Worm (Caenorhabditis elegans): ENCODE measurements around the gene csb-1.

Gene csb-1

DNA sequence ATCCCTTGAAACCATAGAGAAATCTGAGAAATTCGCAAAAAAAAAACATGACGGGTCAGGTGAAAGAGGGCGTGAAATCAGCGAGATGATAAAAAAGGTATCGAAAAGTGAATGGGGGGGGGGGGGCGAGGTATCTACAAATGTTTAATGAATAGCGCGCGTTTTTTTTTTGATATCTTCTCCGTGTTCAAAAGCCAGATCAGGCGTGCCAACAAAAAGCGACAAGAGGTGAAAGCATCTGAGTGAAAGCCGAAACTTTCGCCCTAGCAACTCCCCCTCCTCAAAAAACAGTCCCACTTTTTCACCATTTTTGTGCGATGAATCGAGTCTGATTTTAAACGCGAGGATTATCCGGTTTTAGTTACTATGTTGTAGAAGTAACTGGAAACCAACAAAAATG, 22.3 kb upstream of the csb-1 start:
- TF ChIP-seq nhr-77 (tag; optimal IDR thresholded peaks at IDR 0.05), result no peak
- TF ChIP-seq crh-2 (tag; optimal IDR thresholded peaks at IDR 0.05), result no peak
- no peak for TF ChIP-seq lin-11 (tag; optimal IDR thresholded peaks at IDR 0.05)
- no peak for TF ChIP-seq nhr-6 (tag; optimal IDR thresholded peaks at IDR 0.05)
- peak; percentile 91 for TF ChIP-seq blmp-1 (tag; optimal IDR thresholded peaks at IDR 0.05; ENCODE audit: insufficient read depth)

DNA sequence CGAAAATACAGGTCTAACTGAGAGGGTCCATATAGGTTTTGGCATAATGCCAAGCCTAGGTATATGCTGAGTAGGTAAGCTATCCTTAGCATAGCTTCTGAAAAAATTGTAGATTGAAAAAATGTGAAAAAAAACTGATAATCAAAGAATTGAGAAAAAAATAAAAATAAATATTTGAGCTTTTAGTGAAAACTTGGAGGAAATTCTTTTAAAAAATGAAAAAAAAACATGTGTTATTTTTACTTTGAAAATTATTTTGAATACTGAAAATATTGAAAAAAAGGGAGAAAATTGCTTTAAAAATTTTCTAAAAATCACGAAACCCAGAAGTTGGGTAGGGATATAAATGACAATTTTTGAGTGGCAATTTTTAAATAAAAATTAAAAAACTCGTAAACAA, 21.8 kb upstream of the csb-1 start, which contains the start of gene F53H4.3:
TSS of gene F53H4.3 (minus strand) at position 101 of the 400 bp plus-strand sequence.
- TF ChIP-seq lin-11 (tag; optimal IDR thresholded peaks at IDR 0.05) (no peak), unc-62 (GFP tag; optimal IDR thresholded peaks at IDR 0.05) (no peak), gmeb-1 (tag; optimal IDR thresholded peaks at IDR 0.05) (no peak), nhr-23 (tag; optimal IDR thresholded peaks at IDR 0.05) (no peak), lsy-2 (tag; optimal IDR thresholded peaks at IDR 0.05) (no peak), unc-55 (GFP tag; optimal IDR thresholded peaks at IDR 0.05) (no peak), dmd-4 (tag; optimal IDR thresholded peaks at IDR 0.05) (no peak), sma-9 (GFP tag; optimal IDR thresholded peaks at IDR 0.05) (no peak), sma-9 (tag; optimal IDR thresholded peaks at IDR 0.05) (no peak), nhr-10 (tag; optimal IDR thresholded peaks at IDR 0.05) (no peak), lin-13 (GFP tag; optimal IDR thresholded peaks at IDR 0.05) (no peak), nhr-237 (tag; optimal IDR thresholded peaks at IDR 0.05) (no peak), mbf-1 (tag; optimal IDR thresholded peaks at IDR 0.05) (no peak), F13H6.1 (tag; optimal IDR thresholded peaks at IDR 0.05) (no peak), mab-5 (tag; optimal IDR thresholded peaks at IDR 0.05) (no peak), sma-3 (GFP tag; optimal IDR thresholded peaks at IDR 0.05) (no peak), nhr-11 (tag; optimal IDR thresholded peaks at IDR 0.05) (no peak)

DNA sequence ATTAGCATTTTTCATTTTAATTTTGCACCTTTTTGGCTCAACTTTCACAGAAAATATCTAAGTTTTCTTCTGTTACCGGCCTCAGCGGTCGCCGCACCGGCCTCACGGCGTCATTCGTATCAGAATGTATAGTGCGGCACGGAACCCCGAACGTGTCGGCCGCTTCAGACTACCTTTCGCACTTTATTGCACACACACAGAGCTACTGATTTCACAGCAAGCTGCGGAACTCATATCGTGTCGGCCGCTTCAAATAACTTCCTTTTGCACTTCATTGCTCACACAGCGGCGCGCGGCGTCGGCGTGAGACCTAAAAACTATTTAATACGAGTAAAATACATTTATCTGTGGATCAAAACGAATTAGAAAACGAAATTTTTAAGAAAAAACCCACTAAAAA, 18.8 kb upstream of the csb-1 start:
- TF ChIP-seq crh-2 (tag; optimal IDR thresholded peaks at IDR 0.05) (no peak), snpc-4 (tag; optimal IDR thresholded peaks at IDR 0.05) (peak; percentile 4)

DNA sequence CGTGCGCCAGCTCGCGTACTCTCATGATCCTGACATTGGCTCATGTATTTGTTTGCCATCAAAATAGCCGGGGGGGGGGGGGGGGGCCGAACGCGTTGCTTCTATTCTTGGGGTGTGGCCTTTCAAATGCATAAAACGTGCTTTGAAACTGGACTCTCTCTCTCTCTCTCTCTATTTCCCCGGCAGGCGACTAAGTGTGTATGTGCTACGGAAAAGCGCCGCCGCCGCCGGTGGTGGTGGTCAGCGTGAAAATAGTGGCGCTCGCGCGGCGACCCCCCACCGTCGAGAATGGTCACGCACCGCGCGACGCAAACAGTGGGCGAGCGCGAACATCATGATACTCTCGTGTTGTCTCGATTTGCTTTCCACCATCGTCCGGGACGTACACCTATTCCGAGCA, 15.3 kb upstream of the csb-1 start:
- no peak for TF ChIP-seq ama-1 (optimal IDR thresholded peaks at IDR 0.05)
- TF ChIP-seq unc-62 (GFP tag; optimal IDR thresholded peaks at IDR 0.05), result no peak
- TF ChIP-seq gmeb-1 (tag; optimal IDR thresholded peaks at IDR 0.05), result no peak
- TF ChIP-seq elt-1 (tag; optimal IDR thresholded peaks at IDR 0.05), result no peak
- TF ChIP-seq nhr-21 (tag; optimal IDR thresholded peaks at IDR 0.05), result no peak
- no peak for TF ChIP-seq lin-11 (tag; optimal IDR thresholded peaks at IDR 0.05)
- no peak for TF ChIP-seq ceh-16 (tag; optimal IDR thresholded peaks at IDR 0.05)

DNA sequence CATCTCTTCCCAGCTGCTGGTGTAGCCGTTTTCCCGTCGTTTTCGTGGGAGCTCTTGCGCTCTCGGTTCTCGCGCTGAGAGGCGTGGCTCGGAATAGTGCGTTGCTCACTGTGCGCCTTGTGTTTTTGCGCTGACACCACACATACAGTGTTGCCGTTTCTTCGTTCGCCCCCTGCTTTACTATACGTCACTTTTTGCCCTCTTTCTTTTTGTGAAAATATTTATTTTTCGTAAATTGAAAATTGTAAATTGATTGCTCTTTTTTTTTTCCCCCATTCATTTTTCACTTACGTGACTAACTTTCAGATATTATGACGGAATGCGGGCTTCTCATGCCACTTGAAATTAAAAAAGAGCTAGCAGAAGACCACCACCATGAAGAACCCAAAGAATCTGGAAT, 13.1 kb upstream of the csb-1 start, which contains the start of gene gmeb-2:
TSS of gene gmeb-2 (plus strand) at position 301 of the 400 bp plus-strand sequence.
- TF ChIP-seq sma-9 (GFP tag; optimal IDR thresholded peaks at IDR 0.05) (peak; percentile 2), sma-9 (tag; optimal IDR thresholded peaks at IDR 0.05) (no peak), nhr-21 (tag; optimal IDR thresholded peaks at IDR 0.05) (no peak), F13H6.1 (tag; optimal IDR thresholded peaks at IDR 0.05) (peak; percentile 26), nhr-129 (tag; optimal IDR thresholded peaks at IDR 0.05) (no peak), sma-3 (GFP tag; optimal IDR thresholded peaks at IDR 0.05) (no peak), elt-3 (tag; optimal IDR thresholded peaks at IDR 0.05) (no peak), ztf-1 (GFP tag; conservative IDR thresholded peaks at IDR 0.05) (no peak)

DNA sequence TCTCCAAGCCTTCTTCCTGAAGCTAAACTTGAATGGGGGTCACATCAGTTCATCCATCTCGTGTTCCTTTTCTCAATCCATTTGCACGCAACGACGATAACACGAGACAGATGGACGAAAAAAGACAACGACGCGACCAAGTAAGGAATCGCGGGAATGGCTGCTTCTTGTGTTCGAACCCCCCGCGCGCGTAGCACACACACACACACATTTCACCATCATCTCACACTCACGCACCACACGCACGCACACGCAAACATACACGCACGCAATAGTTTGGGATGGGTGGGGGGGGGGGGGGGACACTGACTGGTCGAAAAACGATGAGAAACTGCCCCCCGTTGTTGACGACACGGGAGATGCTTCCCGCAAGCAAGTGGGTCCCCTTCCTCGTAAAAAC, 11.2 kb upstream of the csb-1 start:
- TF ChIP-seq unc-55 (GFP tag; optimal IDR thresholded peaks at IDR 0.05) (peak; percentile 23), lsy-2 (tag; optimal IDR thresholded peaks at IDR 0.05) (no peak), nhr-12 (tag; optimal IDR thresholded peaks at IDR 0.05) (no peak)

DNA sequence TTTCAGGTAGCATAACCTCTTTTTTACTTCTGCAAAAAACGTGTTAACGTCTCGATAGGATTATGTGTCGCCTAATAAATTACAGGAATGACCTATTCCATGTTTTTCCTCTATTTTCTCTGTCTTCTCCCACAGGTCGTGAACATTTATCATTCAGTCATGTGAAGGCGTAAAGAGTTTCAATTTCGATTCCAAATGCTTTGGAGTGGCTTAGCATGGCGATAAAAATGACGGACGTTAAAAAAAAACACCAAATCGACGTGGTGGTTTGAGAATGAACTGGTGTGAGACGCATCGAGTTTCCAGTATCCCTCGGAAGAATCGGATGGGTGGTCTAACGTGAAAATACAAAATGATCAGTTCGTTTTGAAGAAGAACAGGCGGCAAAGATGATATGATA, 3.9 kb upstream of the csb-1 start:
- TF ChIP-seq unc-55 (GFP tag; optimal IDR thresholded peaks at IDR 0.05) (peak; percentile 50), ama-1 (optimal IDR thresholded peaks at IDR 0.05) (no peak), skn-1 (tag; optimal IDR thresholded peaks at IDR 0.05) (no peak), unc-39 (tag; optimal IDR thresholded peaks at IDR 0.05) (no peak), elt-3 (tag; optimal IDR thresholded peaks at IDR 0.05) (no peak), crh-2 (tag; optimal IDR thresholded peaks at IDR 0.05) (no peak), nhr-6 (tag; optimal IDR thresholded peaks at IDR 0.05) (no peak)

Measured in whole organism, L2 larva.